Fruit fly (Drosophila melanogaster): ENCODE data around the gene t-Grip91.

DNA sequence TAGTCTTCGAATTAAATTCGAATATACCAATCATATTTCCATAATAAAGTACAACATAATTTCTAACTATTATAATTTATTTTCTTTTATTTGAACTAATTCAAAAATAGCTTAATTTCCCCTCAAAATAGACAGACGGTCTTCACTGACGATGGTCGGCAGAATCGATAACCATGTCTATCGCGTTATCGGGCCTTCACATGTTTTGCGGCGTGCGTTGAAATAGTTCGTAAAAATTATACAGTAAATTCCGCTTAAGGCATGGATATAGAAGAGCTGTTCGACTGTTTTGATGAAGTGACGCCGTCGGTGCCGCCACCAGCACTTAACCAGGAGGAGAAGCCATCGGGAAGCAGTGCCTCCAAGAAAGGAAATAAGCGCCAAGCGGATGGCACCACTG, 31.8 kb upstream of the t-Grip91 start, which contains the start of gene Mtr4:
- no peak for TF ChIP-seq Vsx2 (GFP tag; optimal IDR thresholded peaks at IDR 0.05; ENCODE audit: partially characterized antibody)
- TF ChIP-seq h (GFP tag; optimal IDR thresholded peaks at IDR 0.05): no peak
- TF ChIP-seq pan (optimal IDR thresholded peaks at IDR 0.05): no peak
- no peak for TF ChIP-seq Sp1 (GFP tag; optimal IDR thresholded peaks at IDR 0.05)
- TF ChIP-seq OdsH (GFP tag; optimal IDR thresholded peaks at IDR 0.05): no peak
- TF ChIP-seq lola (GFP tag; optimal IDR thresholded peaks at IDR 0.05): no peak
- TF ChIP-seq Jra (GFP tag; optimal IDR thresholded peaks at IDR 0.05): no peak
- TF ChIP-seq usp (GFP tag; optimal IDR thresholded peaks at IDR 0.05): no peak
- TF ChIP-seq Dfd (GFP tag; optimal IDR thresholded peaks at IDR 0.05): no peak

Measured in whole organism, wandering third instar larva.